Worm (Caenorhabditis elegans): Measurements from ENCODE around the gene dnc-2.
A peak's percentile ranks its signal among the peaks of the same experiment; 100 is the strongest.

dnc-2 gene

DNA sequence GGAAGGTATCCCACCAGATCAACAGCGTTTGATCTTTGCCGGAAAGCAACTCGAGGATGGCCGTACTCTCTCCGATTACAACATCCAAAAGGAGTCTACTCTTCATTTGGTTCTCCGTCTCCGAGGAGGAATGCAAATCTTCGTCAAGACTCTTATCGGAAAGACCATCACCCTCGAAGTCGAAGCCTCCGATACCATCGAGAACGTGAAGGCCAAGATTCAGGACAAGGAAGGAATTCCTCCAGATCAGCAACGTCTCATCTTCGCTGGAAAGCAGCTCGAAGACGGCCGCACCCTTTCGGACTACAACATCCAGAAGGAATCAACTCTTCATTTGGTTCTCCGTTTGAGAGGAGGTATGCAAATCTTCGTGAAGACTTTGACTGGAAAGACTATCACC lies 16.5 kb upstream of the dnc-2 start (continued):
- no peak for TF ChIP-seq tlf-1 (GFP tag; optimal IDR thresholded peaks at IDR 0.05)
- TF ChIP-seq ceh-100 (GFP tag; IDR thresholded peaks at IDR 0.05), result no peak
- TF ChIP-seq F33H1.4 (GFP tag; IDR thresholded peaks at IDR 0.05), result no peak
- TF ChIP-seq rec-8 (tag; optimal IDR thresholded peaks at IDR 0.05), result no peak
- no peak for TF ChIP-seq cebp-2 (GFP tag; IDR thresholded peaks at IDR 0.05)
- peak in 1 of 3 experiments; percentile 51 for TF ChIP-seq lin-35 (GFP tag; optimal IDR thresholded peaks at IDR 0.05)
- no peak for TF ChIP-seq T07F8.4 (tag; optimal IDR thresholded peaks at IDR 0.05)
- TF ChIP-seq cebp-1 (GFP tag; IDR thresholded peaks at IDR 0.05), result no peak
- no peak for TF ChIP-seq cebp-1 (tag; optimal IDR thresholded peaks at IDR 0.05)

DNA sequence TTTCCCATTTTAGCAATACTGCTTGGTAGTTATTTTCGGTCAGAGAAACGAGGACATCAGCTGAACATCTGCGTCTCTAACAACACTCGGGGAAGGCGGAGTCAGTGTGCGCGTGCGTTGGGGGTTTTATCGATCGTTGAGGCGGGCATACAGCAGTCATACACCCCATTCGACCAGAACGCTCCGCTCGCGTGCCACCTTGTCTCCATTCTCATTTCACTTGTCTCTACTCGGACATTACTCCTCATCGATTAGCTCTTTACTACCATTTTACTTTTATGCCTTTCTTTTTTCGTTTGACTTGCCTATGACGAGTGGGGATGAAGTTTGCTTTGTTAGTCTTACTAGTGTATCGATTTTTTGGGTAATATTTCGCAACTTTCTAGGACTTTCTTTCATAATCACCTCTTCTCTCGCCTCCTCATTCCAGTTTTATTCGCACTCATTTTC lies 15.0 kb upstream of the dnc-2 start:
- TF ChIP-seq K12H6.12 (tag; optimal IDR thresholded peaks at IDR 0.05) (peak; percentile 41), cebp-1 (GFP tag; IDR thresholded peaks at IDR 0.05) (peak; percentile 64; the same call in 1 of the 2 replicates), cebp-1 (tag; optimal IDR thresholded peaks at IDR 0.05) (peak; percentile 95), nhr-80 (tag; optimal IDR thresholded peaks at IDR 0.05) (peak; percentile 58), somi-1 (GFP tag; optimal IDR thresholded peaks at IDR 0.05) (peak; percentile 41), F23B12.7 (tag; optimal IDR thresholded peaks at IDR 0.05; ENCODE audit: insufficient read depth) (no peak), B0336.3 (GFP tag; IDR thresholded peaks at IDR 0.05) (peak; percentile 37; the same call in 1 of the 2 replicates), madf-10 (tag; optimal IDR thresholded peaks at IDR 0.05) (peak; percentile 44), ztf-22 (GFP tag; optimal IDR thresholded peaks at IDR 0.05) (no peak), snpc-1.1 (tag; optimal IDR thresholded peaks at IDR 0.05; ENCODE audit: insufficient read depth) (no peak), dpl-1 (GFP tag; optimal IDR thresholded peaks at IDR 0.05) (no peak), D2030.7 (GFP tag; IDR thresholded peaks at IDR 0.05) (no peak), nfyb-1 (GFP tag; IDR thresholded peaks at IDR 0.05) (peak; percentile 50; the same call in 1 of the 2 replicates), egl-44 (GFP tag; IDR thresholded peaks at IDR 0.05) (peak; percentile 57; the same call in 1 of the 2 replicates), bed-2 (GFP tag; IDR thresholded peaks at IDR 0.05) (no peak), zfh-2 (GFP tag; conservative IDR thresholded peaks at IDR 0.05) (0 out of 2 replicates have a peak, but pooled peaks have one; percentile 6), snpc-4 (GFP tag; optimal IDR thresholded peaks at IDR 0.05) (no peak), snpc-4 (tag; optimal IDR thresholded peaks at IDR 0.05) (peak in 3 of 4 experiments; percentile 2 to 33 (median 16)), athp-1 (tag; optimal IDR thresholded peaks at IDR 0.05) (no peak), ceh-91 (GFP tag; IDR thresholded peaks at IDR 0.05) (no peak), attf-5 (GFP tag; optimal IDR thresholded peaks at IDR 0.05) (peak; percentile 66), nfya-1 (tag; optimal IDR thresholded peaks at IDR 0.05; ENCODE audit: borderline replicate concordance, insufficient read depth) (no peak), hlh-26 (GFP tag; conservative IDR thresholded peaks at IDR 0.05) (no peak), him-1 (tag; optimal IDR thresholded peaks at IDR 0.05) (no peak), tlf-1 (GFP tag; optimal IDR thresholded peaks at IDR 0.05) (peak; percentile 47), Y67H2A.10 (GFP tag; conservative IDR thresholded peaks at IDR 0.05) (no peak), F33H1.4 (GFP tag; IDR thresholded peaks at IDR 0.05) (peak; percentile 38; the same call in 1 of the 2 replicates), tbp1 (GFP tag; optimal IDR thresholded peaks at IDR 0.05) (peak; percentile 9), ceh-40 (GFP tag; IDR thresholded peaks at IDR 0.05) (peak; percentile 22; the same call in 1 of the 2 replicates), lin-26 (GFP tag; IDR thresholded peaks at IDR 0.05) (0 out of 2 replicates have a peak, but pooled peaks have one; percentile 60), F52B5.7 (tag; optimal IDR thresholded peaks at IDR 0.05) (peak; percentile 30), pbrm-1 (GFP tag; IDR thresholded peaks at IDR 0.05) (peak; percentile 71), lin-35 (GFP tag; optimal IDR thresholded peaks at IDR 0.05) (peak in 1 of 3 experiments; percentile 24), ztf-26 (tag; optimal IDR thresholded peaks at IDR 0.05) (peak; percentile 26), chd-7 (tag; optimal IDR thresholded peaks at IDR 0.05) (peak; percentile 69), nhr-90 (tag; optimal IDR thresholded peaks at IDR 0.05) (peak; percentile 72), egrh-3 (GFP tag; IDR thresholded peaks at IDR 0.05) (no peak; the same call in 1 of the 2 replicates), B0019.2 (GFP tag; conservative IDR thresholded peaks at IDR 0.05) (no peak), unc-62 (GFP tag; optimal IDR thresholded peaks at IDR 0.05) (no peak), B0035.1 (tag; optimal IDR thresholded peaks at IDR 0.05) (no peak), madf-6 (GFP tag; IDR thresholded peaks at IDR 0.05) (peak; percentile 6; the same call in 1 of the 2 replicates)

All from whole organism, young adult.